Comparison of ENCODE assay signal across 1 worm cellular context in genomic region chrII:4762574-4763285, ce11.
TF ChIP-seq lines count a peak whose summit lies in the region.

TSS of gene F26G1.2 (plus strand) at chrII:4763081.

TF ChIP-seq in whole organism, L1 larva, 84 proteins besides CTCF, POLR2A, EP300 and RAD21 (continued from another document):
- TF ChIP-seq tlp-1 (tag; optimal IDR thresholded peaks at IDR 0.05; lab: Kevin White, UChicago) = no peak
- TF ChIP-seq nhr-85 (tag; lab: Kevin White, UChicago) = peak; percentile 84
- TF ChIP-seq hlh-17 (GFP tag; optimal IDR thresholded peaks at IDR 0.05; lab: Kevin White, UChicago; ENCODE audit: borderline replicate concordance) = no peak
- no peak for TF ChIP-seq mep-1 (tag; optimal IDR thresholded peaks at IDR 0.05; lab: Kevin White, UChicago)
- TF ChIP-seq nhr-237 (tag; optimal IDR thresholded peaks at IDR 0.05; lab: Kevin White, UChicago) = no peak
- TF ChIP-seq xbp-1 (tag; optimal IDR thresholded peaks at IDR 0.05; lab: Kevin White, UChicago) = peak; percentile 36
- no peak for TF ChIP-seq lin-13 (GFP tag; optimal IDR thresholded peaks at IDR 0.05; lab: Kevin White, UChicago)
- TF ChIP-seq nhr-19 (GFP tag; conservative IDR thresholded peaks at IDR 0.05; lab: Robert Waterston, UW) = no peak
- no peak for TF ChIP-seq vab-15 (tag; optimal IDR thresholded peaks at IDR 0.05; lab: Kevin White, UChicago)
- no peak for TF ChIP-seq mef-2 (tag; optimal IDR thresholded peaks at IDR 0.05; lab: Kevin White, UChicago)
- no peak for TF ChIP-seq zip-4 (GFP tag; optimal IDR thresholded peaks at IDR 0.05; lab: Kevin White, UChicago)
- peak in 1 of 6 experiments; percentile 69 for TF ChIP-seq elt-3 (tag; optimal IDR thresholded peaks at IDR 0.05; lab: Kevin White, UChicago)
- TF ChIP-seq snpc-4 (tag; optimal IDR thresholded peaks at IDR 0.05; lab: Kevin White, UChicago) = no peak
- no peak for TF ChIP-seq efl-1 (optimal IDR thresholded peaks at IDR 0.05; lab: Kevin White, UChicago)
- peak in 1 of 2 experiments; percentile 90 for TF ChIP-seq efl-1 (GFP tag; optimal IDR thresholded peaks at IDR 0.05 in 1 of 2; lab: Kevin White, UChicago)
